Worm (Caenorhabditis elegans) whole organism, young adult: ENCODE results near the gene rhr-1.

ENCODE experiments used
- F22D6.2 ChIP-seq: sonication (generic microtip); optimal IDR thresholded peaks from 2 replicates; lab custom pipeline; 2016; ENCODE audit warnings: mild to moderate bottlenecking, missing genetic modification characterization, missing compliant biosample characterization
- F57C9.4 ChIP-seq: sonication (generic microtip); optimal IDR thresholded peaks from 2 replicates; lab custom pipeline; 2017; ENCODE audit warnings: mild to moderate bottlenecking, missing genetic modification characterization, missing compliant biosample characterization
- attf-5 ChIP-seq: fragments of 200-800 bp; sonication (Bioruptor generic); optimal IDR thresholded peaks from 2 replicates; lab custom pipeline; 2018; ENCODE audit warnings: mild to moderate bottlenecking, missing genetic modification characterization, missing compliant biosample characterization
- efl-1 ChIP-seq: fragments of 150-350 bp; optimal IDR thresholded peaks from 2 replicates; lab custom pipeline; 2014; ENCODE audit warnings: missing biosample characterization, missing genetic modification reagents, missing genetic modification characterization
- hmg-1.2 ChIP-seq: fragments of 200-800 bp; sonication (Bioruptor generic); IDR thresholded peaks from 2 replicates; pipeline ENCODE4 v1.3.6; 2022; ENCODE audit warnings: missing genetic modification reagents, missing genetic modification characterization, missing compliant biosample characterization
- nhr-120 ChIP-seq: fragments of 200-800 bp; sonication (Bioruptor generic); IDR thresholded peaks from 2 replicates; pipeline ENCODE4 v1.3.6; 2022; ENCODE audit warnings: missing genetic modification characterization, missing compliant biosample characterization
- nhr-179 ChIP-seq: sonication (generic microtip); optimal IDR thresholded peaks from 2 replicates; lab custom pipeline; 2016; ENCODE audit warnings: mild to moderate bottlenecking, missing genetic modification characterization, missing compliant biosample characterization
- nhr-80 ChIP-seq: sonication (generic microtip); optimal IDR thresholded peaks from 2 replicates; lab custom pipeline; 2016; ENCODE audit warnings: missing genetic modification characterization, missing compliant biosample characterization
- pha-4 ChIP-seq: fragments of 150-350 bp; sonication (generic microtip); optimal IDR thresholded peaks from 2 replicates; lab custom pipeline; 2014; ENCODE audit warnings: missing biosample characterization, missing genetic modification reagents, missing genetic modification characterization
- snpc-1.1 ChIP-seq: sonication (generic microtip); optimal IDR thresholded peaks from 2 replicates; lab custom pipeline; 2017; ENCODE audit warnings: missing genetic modification characterization, mild to moderate bottlenecking, missing compliant biosample characterization, antibody characterized with exemption, moderate library complexity, missing genotype, missing genetic modification reagents; ENCODE audit not compliant: insufficient read depth
- snpc-3.4 ChIP-seq: sonication (generic microtip); optimal IDR thresholded peaks from 2 replicates; lab custom pipeline; 2017; ENCODE audit warnings: missing genetic modification characterization, mild to moderate bottlenecking, missing compliant biosample characterization, antibody characterized with exemption, moderate library complexity, missing genotype, missing genetic modification reagents
- tbx-9 ChIP-seq: sonication (generic microtip); optimal IDR thresholded peaks from 2 replicates; lab custom pipeline; 2016; ENCODE audit warnings: borderline replicate concordance, missing genetic modification characterization, inconsistent platforms, missing compliant biosample characterization
- unc-130 ChIP-seq: sonication (generic microtip); optimal IDR thresholded peaks from 2 replicates; lab custom pipeline; 2016; ENCODE audit warnings: missing genetic modification reagents, missing genetic modification characterization, missing compliant biosample characterization
- ztf-6 ChIP-seq: fragments of 200-800 bp; sonication (Bioruptor generic); IDR thresholded peaks from 2 replicates; pipeline ENCODE4 v1.3.6; 2022; ENCODE audit warnings: missing genetic modification reagents, missing genetic modification characterization, missing compliant biosample characterization

rhr-1 gene

ce11 chrV:5477719-5478118, 49.8 kb downstream of the rhr-1 start:
- TF ChIP-seq nhr-120 (GFP tag; lab: Robert Waterston, UW), result no peak
- no peak for TF ChIP-seq nhr-80 (tag; lab: Kevin White, UChicago)
- TF ChIP-seq pha-4 (tag; lab: Kevin White, UChicago), result no peak
- TF ChIP-seq tbx-9, result no peak
- no peak for TF ChIP-seq unc-130 (GFP tag; lab: Kevin White, UChicago)
- TF ChIP-seq efl-1 (GFP tag; lab: Kevin White, UChicago), result no peak
- no peak for TF ChIP-seq ztf-6 (GFP tag; lab: Robert Waterston, UW)
- TF ChIP-seq F22D6.2 (tag; lab: Kevin White, UChicago), result no peak
- no peak for TF ChIP-seq attf-5 (GFP tag; lab: Kevin White, UChicago)
- no peak for TF ChIP-seq hmg-1.2 (GFP tag; lab: Robert Waterston, UW)
- TF ChIP-seq snpc-1.1 (tag; lab: Kevin White, UChicago), result no peak
- no peak for TF ChIP-seq nhr-179 (tag; lab: Kevin White, UChicago)
- TF ChIP-seq F57C9.4 (tag; lab: Kevin White, UChicago), result no peak
- no peak for TF ChIP-seq snpc-3.4
